Worm (Caenorhabditis elegans): ENCODE measurements around the gene K02B2.6.

Gene K02B2.6

DNA sequence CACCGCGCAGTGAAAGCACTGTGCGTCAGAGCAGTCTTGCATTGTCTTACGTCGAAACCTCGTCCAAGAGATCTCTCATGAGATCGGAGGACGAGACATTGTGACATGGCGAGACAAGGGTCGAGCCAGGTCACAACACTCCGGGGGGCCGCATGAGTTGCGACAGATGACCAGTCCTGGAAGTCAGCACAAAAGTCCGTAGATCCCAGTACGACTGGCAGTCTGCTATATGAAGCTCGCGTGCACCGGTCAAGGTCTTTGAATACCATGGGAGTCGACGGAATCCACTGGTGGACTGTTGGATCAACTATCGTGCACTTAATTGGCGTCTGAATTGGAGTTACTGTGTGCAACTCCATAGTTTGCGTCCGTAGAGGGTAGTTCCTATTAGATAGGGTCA, 43.6 kb upstream of the K02B2.6 start (continued):
- TF ChIP-seq ztf-22 (GFP tag; optimal IDR thresholded peaks at IDR 0.05) (no peak), bed-2 (GFP tag; IDR thresholded peaks at IDR 0.05) (no peak), B0019.2 (GFP tag; conservative IDR thresholded peaks at IDR 0.05) (0 out of 2 replicates have a peak, but pooled peaks have one; percentile 18), ztf-18 (tag; optimal IDR thresholded peaks at IDR 0.05) (no peak), attf-6 (GFP tag; IDR thresholded peaks at IDR 0.05) (no peak), C17E4.6 (GFP tag; IDR thresholded peaks at IDR 0.05) (no peak), hmg-20 (GFP tag; IDR thresholded peaks at IDR 0.05) (no peak), snpc-4 (GFP tag; optimal IDR thresholded peaks at IDR 0.05) (no peak), snpc-4 (tag; optimal IDR thresholded peaks at IDR 0.05) (no peak), athp-1 (tag; optimal IDR thresholded peaks at IDR 0.05) (no peak), let-526 (GFP tag; IDR thresholded peaks at IDR 0.05) (no peak), madf-8 (GFP tag; conservative IDR thresholded peaks at IDR 0.05) (no peak), F33H1.4 (GFP tag; IDR thresholded peaks at IDR 0.05) (0 out of 2 replicates have a peak, but pooled peaks have one; percentile 5), F55B11.4 (tag; optimal IDR thresholded peaks at IDR 0.05; ENCODE audit: borderline replicate concordance, insufficient read depth) (no peak), ceh-58 (GFP tag; IDR thresholded peaks at IDR 0.05) (no peak), chd-7 (tag; optimal IDR thresholded peaks at IDR 0.05) (no peak), Y79H2A.3 (GFP tag; conservative IDR thresholded peaks at IDR 0.05) (0 out of 2 replicates have a peak, but pooled peaks have one; percentile 56), somi-1 (GFP tag; optimal IDR thresholded peaks at IDR 0.05) (no peak), lsy-27 (tag; optimal IDR thresholded peaks at IDR 0.05; ENCODE audit: borderline replicate concordance, insufficient read depth) (no peak), pbrm-1 (GFP tag; IDR thresholded peaks at IDR 0.05) (no peak; the same call in 1 of the 2 replicates), Y95B8A.8 (GFP tag; IDR thresholded peaks at IDR 0.05) (no peak), F49E8.2 (tag; optimal IDR thresholded peaks at IDR 0.05; ENCODE audit: insufficient read depth) (no peak), F39B2.1 (GFP tag; IDR thresholded peaks at IDR 0.05) (no peak), madf-3 (GFP tag; IDR thresholded peaks at IDR 0.05) (0 out of 2 replicates have a peak, but pooled peaks have one; percentile 1), unc-62 (GFP tag; optimal IDR thresholded peaks at IDR 0.05) (no peak), egrh-3 (GFP tag; IDR thresholded peaks at IDR 0.05) (no peak), ceh-27 (GFP tag; optimal IDR thresholded peaks at IDR 0.05) (peak; percentile 31), B0336.3 (GFP tag; IDR thresholded peaks at IDR 0.05) (no peak), mes-4 (tag; optimal IDR thresholded peaks at IDR 0.05) (no peak), tlf-1 (GFP tag; optimal IDR thresholded peaks at IDR 0.05) (no peak), die-1 (tag; optimal IDR thresholded peaks at IDR 0.05) (no peak)

- no peak for TF ChIP-seq F22D6.2 (tag; optimal IDR thresholded peaks at IDR 0.05)
- no peak for TF ChIP-seq lin-26 (GFP tag; IDR thresholded peaks at IDR 0.05)
- no peak for TF ChIP-seq F55B11.4 (tag; optimal IDR thresholded peaks at IDR 0.05; ENCODE audit: borderline replicate concordance, insufficient read depth)
- no peak for TF ChIP-seq nhr-179 (tag; optimal IDR thresholded peaks at IDR 0.05)
- no peak for TF ChIP-seq mes-4 (tag; optimal IDR thresholded peaks at IDR 0.05)
- no peak for TF ChIP-seq ztf-26 (tag; optimal IDR thresholded peaks at IDR 0.05)
- no peak for TF ChIP-seq attf-3 (GFP tag; conservative IDR thresholded peaks at IDR 0.05)
- TF ChIP-seq sptf-2 (GFP tag; optimal IDR thresholded peaks at IDR 0.05): no peak
- no peak for TF ChIP-seq F39B2.1 (GFP tag; IDR thresholded peaks at IDR 0.05)
- TF ChIP-seq K12H6.12 (tag; optimal IDR thresholded peaks at IDR 0.05): no peak
- TF ChIP-seq B0035.1 (tag; optimal IDR thresholded peaks at IDR 0.05): no peak
- TF ChIP-seq F37B4.10 (GFP tag; IDR thresholded peaks at IDR 0.05): no peak
- no peak for TF ChIP-seq K11D2.4 (GFP tag; IDR thresholded peaks at IDR 0.05)
- TF ChIP-seq nhr-90 (tag; optimal IDR thresholded peaks at IDR 0.05): no peak
- TF ChIP-seq B0261.1 (tag; optimal IDR thresholded peaks at IDR 0.05): no peak
- TF ChIP-seq cebp-1 (GFP tag; IDR thresholded peaks at IDR 0.05): no peak
- no peak for TF ChIP-seq cebp-1 (tag; optimal IDR thresholded peaks at IDR 0.05)
- TF ChIP-seq let-607 (tag; optimal IDR thresholded peaks at IDR 0.05): no peak
- no peak for TF ChIP-seq attf-5 (GFP tag; optimal IDR thresholded peaks at IDR 0.05)
- no peak for TF ChIP-seq madf-10 (tag; optimal IDR thresholded peaks at IDR 0.05)
- no peak for TF ChIP-seq lsl-1 (GFP tag; optimal IDR thresholded peaks at IDR 0.05)
Observed at ce11 chrIV:5990503-5990902, 28.4 kb upstream of the K02B2.6 start.
